Worm (Caenorhabditis elegans): ENCODE data around the gene srw-85.

srw-85 gene

ce11 chrV:19449544-19449943 lies 18.6 kb upstream of the srw-85 start, which contains the start of gene M04C3.5:
TSS of gene M04C3.5 (plus strand) at chrV:19449733.
- no peak for TF ChIP-seq aha-1 (tag; optimal IDR thresholded peaks at IDR 0.05)
- no peak for TF ChIP-seq C16A3.4 (tag; optimal IDR thresholded peaks at IDR 0.05)
- no peak for TF ChIP-seq lin-15B (tag; optimal IDR thresholded peaks at IDR 0.05)
- TF ChIP-seq nhr-237 (tag; optimal IDR thresholded peaks at IDR 0.05): no peak
- TF ChIP-seq fkh-10 (GFP tag; optimal IDR thresholded peaks at IDR 0.05): no peak
- TF ChIP-seq mdl-1 (tag; optimal IDR thresholded peaks at IDR 0.05): no peak
- no peak for TF ChIP-seq lir-3 (tag; optimal IDR thresholded peaks at IDR 0.05; ENCODE audit: poor library complexity)
- no peak for TF ChIP-seq nhr-71 (tag; optimal IDR thresholded peaks at IDR 0.05)

ce11 chrV:19448805-19449204 lies 17.9 kb upstream of the srw-85 start, which contains the start of gene M04C3.2:
TSS of gene M04C3.2 (minus strand) at chrV:19448905.
- TF ChIP-seq sptf-1 (tag; optimal IDR thresholded peaks at IDR 0.05): no peak
- TF ChIP-seq ztf-4 (tag; optimal IDR thresholded peaks at IDR 0.05): no peak
- TF ChIP-seq skn-1 (tag; optimal IDR thresholded peaks at IDR 0.05): no peak
- TF ChIP-seq F16B12.6 (tag; optimal IDR thresholded peaks at IDR 0.05): no peak
- no peak for TF ChIP-seq dpl-1 (GFP tag; optimal IDR thresholded peaks at IDR 0.05)
- TF ChIP-seq lin-13 (GFP tag; optimal IDR thresholded peaks at IDR 0.05): no peak
- no peak for TF ChIP-seq nhr-84 (tag; optimal IDR thresholded peaks at IDR 0.05)
- no peak for TF ChIP-seq tlp-1 (tag; optimal IDR thresholded peaks at IDR 0.05)
- no peak for TF ChIP-seq Y116A8C.19 (tag; optimal IDR thresholded peaks at IDR 0.05; ENCODE audit: borderline replicate concordance)
- TF ChIP-seq unc-130 (tag; optimal IDR thresholded peaks at IDR 0.05): no peak
- no peak for TF ChIP-seq nhr-76 (tag; optimal IDR thresholded peaks at IDR 0.05)
- no peak for TF ChIP-seq irx-1 (tag; optimal IDR thresholded peaks at IDR 0.05)
- TF ChIP-seq ces-1 (GFP tag; optimal IDR thresholded peaks at IDR 0.05): no peak
- no peak for TF ChIP-seq unc-98 (GFP tag; IDR thresholded peaks at IDR 0.05)
- TF ChIP-seq mdl-1 (tag; optimal IDR thresholded peaks at IDR 0.05): no peak
- no peak for TF ChIP-seq blmp-1 (tag; optimal IDR thresholded peaks at IDR 0.05)
- TF ChIP-seq ama-1 (optimal IDR thresholded peaks at IDR 0.05): no peak
- no peak for TF ChIP-seq egl-27 (tag; optimal IDR thresholded peaks at IDR 0.05)

ce11 chrV:19445442-19445841 lies 14.5 kb upstream of the srw-85 start, which contains the start of gene M04C3.1:
TSS of gene M04C3.1 (minus strand) at chrV:19445605.
- TF ChIP-seq elt-2 (tag; optimal IDR thresholded peaks at IDR 0.05) (peak; percentile 7), lsy-2 (tag; optimal IDR thresholded peaks at IDR 0.05) (no peak)

ce11 chrV:19443599-19443998 lies 12.7 kb upstream of the srw-85 start:
- no peak for TF ChIP-seq lin-15B (tag; optimal IDR thresholded peaks at IDR 0.05)
- no peak for TF ChIP-seq ceh-90 (tag; optimal IDR thresholded peaks at IDR 0.05)
- TF ChIP-seq pag-3 (tag; optimal IDR thresholded peaks at IDR 0.05; ENCODE audit: borderline replicate concordance, insufficient read depth): no peak
- no peak for TF ChIP-seq zip-4 (GFP tag; optimal IDR thresholded peaks at IDR 0.05)
- no peak for TF ChIP-seq C04F5.9 (tag; optimal IDR thresholded peaks at IDR 0.05)
- no peak for TF ChIP-seq swsn-7 (tag; optimal IDR thresholded peaks at IDR 0.05)
- TF ChIP-seq snu-23 (GFP tag; optimal IDR thresholded peaks at IDR 0.05): no peak
- no peak for TF ChIP-seq nhr-47 (tag; optimal IDR thresholded peaks at IDR 0.05)
- no peak for TF ChIP-seq sup-37 (GFP tag; optimal IDR thresholded peaks at IDR 0.05)
- TF ChIP-seq hlh-17 (GFP tag; optimal IDR thresholded peaks at IDR 0.05; ENCODE audit: borderline replicate concordance): no peak
- TF ChIP-seq nhr-71 (tag; optimal IDR thresholded peaks at IDR 0.05): no peak
- TF ChIP-seq nhr-20 (tag; optimal IDR thresholded peaks at IDR 0.05): no peak
- TF ChIP-seq hpl-2 (GFP tag; optimal IDR thresholded peaks at IDR 0.05): no peak
- no peak for TF ChIP-seq aha-1 (tag; optimal IDR thresholded peaks at IDR 0.05)
- no peak for TF ChIP-seq mep-1 (tag; optimal IDR thresholded peaks at IDR 0.05)
- TF ChIP-seq nhr-76 (tag; optimal IDR thresholded peaks at IDR 0.05): no peak

Measured in whole organism, L1 larva.